Fruit fly (Drosophila melanogaster): ENCODE data around the gene Ggamma30A.
A peak's percentile ranks its signal among the peaks of the same experiment; 100 is the strongest.

Ggamma30A gene

dm6 chr2L:9224364-9225019 lies 31.9 kb upstream of the Ggamma30A start (continued):
- TF ChIP-seq p53 (GFP tag; optimal IDR thresholded peaks at IDR 0.05) (no peak), E2f1 (GFP tag; IDR thresholded peaks at IDR 0.05) (peak; percentile 77), Doc2 (GFP tag; IDR thresholded peaks at IDR 0.05) (no peak), bab2 (GFP tag; optimal IDR thresholded peaks at IDR 0.05) (peak; percentile 15), CG17829 (tag; optimal IDR thresholded peaks at IDR 0.05) (no peak), D19A (tag; optimal IDR thresholded peaks at IDR 0.05) (no peak), unpg (GFP tag; optimal IDR thresholded peaks at IDR 0.05) (peak; percentile 26), CG8765 (GFP tag; IDR thresholded peaks at IDR 0.05) (no peak), Xrp1 (GFP tag; IDR thresholded peaks at IDR 0.05) (peak; percentile 66; the same call in 1 of the 2 replicates), hkb (optimal IDR thresholded peaks at IDR 0.05) (no peak), hkb (GFP tag; IDR thresholded peaks at IDR 0.05) (peak; percentile 80), prd (optimal IDR thresholded peaks at IDR 0.05) (no peak), prd (GFP tag; IDR thresholded peaks at IDR 0.05) (peak; percentile 82), Dip2 (GFP tag; IDR thresholded peaks at IDR 0.05) (no peak), CG31224 (GFP tag; IDR thresholded peaks at IDR 0.05) (peak; percentile 29; the same call in 1 of the 2 replicates), Rfx (GFP tag; IDR thresholded peaks at IDR 0.05) (peak; percentile 83), Dll (GFP tag; IDR thresholded peaks at IDR 0.05; ENCODE audit: partially characterized antibody) (no peak), CG10321 (GFP tag; IDR thresholded peaks at IDR 0.05) (0 out of 2 replicates have a peak, but pooled peaks have one; percentile 37), chn (GFP tag; optimal IDR thresholded peaks at IDR 0.05) (peak; percentile 17), CG2129 (GFP tag; IDR thresholded peaks at IDR 0.05; ENCODE audit: partially characterized antibody) (no peak), CG14667 (GFP tag; IDR thresholded peaks at IDR 0.05) (peak; percentile 58), aop (GFP tag; IDR thresholded peaks at IDR 0.05) (peak; percentile 47; the same call in 1 of the 2 replicates), CG2678 (tag; optimal IDR thresholded peaks at IDR 0.05) (peak; percentile 24), CG1024 (GFP tag; IDR thresholded peaks at IDR 0.05) (0 out of 2 replicates have a peak, but pooled peaks have one; percentile 7), Blimp-1 (GFP tag; optimal IDR thresholded peaks at IDR 0.05) (peak; percentile 35), Antp (GFP tag; optimal IDR thresholded peaks at IDR 0.05) (no peak), onecut (GFP tag; IDR thresholded peaks at IDR 0.05) (peak; percentile 36; the same call in 1 of the 2 replicates), ttk (GFP tag; IDR thresholded peaks at IDR 0.05) (peak; percentile 79), dan (GFP tag; IDR thresholded peaks at IDR 0.05) (0 out of 2 replicates have a peak, but pooled peaks have one; percentile 24), CG17328 (GFP tag; IDR thresholded peaks at IDR 0.05) (peak; percentile 69), chif (GFP tag; optimal IDR thresholded peaks at IDR 0.05) (peak in 1 of 2 experiments; percentile 12), Pdp1 (GFP tag; optimal IDR thresholded peaks at IDR 0.05) (peak in 1 of 2 experiments; percentile 52), Dbx (GFP tag; IDR thresholded peaks at IDR 0.05) (peak; percentile 68; the same call in 2 of the 3 replicates), CG6813 (GFP tag; optimal IDR thresholded peaks at IDR 0.05) (peak; percentile 13), Chrac-16 (GFP tag; optimal IDR thresholded peaks at IDR 0.05) (peak; percentile 9), corto (GFP tag; optimal IDR thresholded peaks at IDR 0.05) (no peak), CG9932 (GFP tag; IDR thresholded peaks at IDR 0.05) (peak; percentile 65), CG11085 (GFP tag; IDR thresholded peaks at IDR 0.05) (peak; percentile 22; the same call in 1 of the 2 replicates), CG15514 (GFP tag; optimal IDR thresholded peaks at IDR 0.05) (peak; percentile 4), CG31441 (GFP tag; IDR thresholded peaks at IDR 0.05) (0 out of 2 replicates have a peak, but pooled peaks have one; percentile 14), CG7357 (GFP tag; IDR thresholded peaks at IDR 0.05) (peak; percentile 54; the same call in 1 of the 3 replicates), Dp (GFP tag; optimal IDR thresholded peaks at IDR 0.05) (no peak), z (GFP tag; IDR thresholded peaks at IDR 0.05) (0 out of 3 replicates have a peak, but pooled peaks have one; percentile 56), Mrtf (GFP tag; IDR thresholded peaks at IDR 0.05) (0 out of 3 replicates have a peak, but pooled peaks have one; percentile 49), otp (GFP tag; IDR thresholded peaks at IDR 0.05) (peak; percentile 71; the same call in 1 of the 3 replicates), CG7372 (GFP tag; IDR thresholded peaks at IDR 0.05) (peak; percentile 45; the same call in 1 of the 2 replicates), chinmo (GFP tag; IDR thresholded peaks at IDR 0.05; ENCODE audit: partially characterized antibody) (no peak), rib (GFP tag; IDR thresholded peaks at IDR 0.05) (no peak), kni (GFP tag; optimal IDR thresholded peaks at IDR 0.05) (peak; percentile 62), gsb (GFP tag; IDR thresholded peaks at IDR 0.05) (peak; percentile 43; the same call in 1 of the 2 replicates)
